Fruit fly (Drosophila melanogaster): Measurements from ENCODE around the gene Pmi.

The Pmi gene

DNA sequence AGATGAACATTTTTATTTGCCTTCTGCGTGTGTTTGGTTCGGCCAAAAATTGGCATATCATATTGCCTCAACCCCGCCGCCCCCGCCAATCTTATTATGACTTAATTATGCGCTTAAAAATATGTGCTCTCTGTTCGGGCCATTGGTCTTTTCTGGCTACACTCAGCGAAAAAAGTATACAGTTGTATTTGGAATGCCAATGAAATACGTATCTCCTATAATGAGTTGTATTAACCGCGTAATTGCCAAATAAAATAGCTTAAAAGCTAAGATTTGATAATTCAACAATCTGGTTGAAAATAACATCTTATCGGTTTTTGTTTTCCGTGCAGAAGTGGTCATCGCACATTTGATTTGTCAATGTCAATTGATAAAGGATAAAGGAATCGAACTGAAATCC, 40.2 kb downstream of the Pmi start (continued):
- TF ChIP-seq ash1 (GFP tag; optimal IDR thresholded peaks at IDR 0.05) (no peak), nerfin-2 (GFP tag; IDR thresholded peaks at IDR 0.05; ENCODE audit: partially characterized antibody) (no peak), Asciz (GFP tag; optimal IDR thresholded peaks at IDR 0.05) (no peak), disco-r (GFP tag; optimal IDR thresholded peaks at IDR 0.05) (no peak), CG17802 (tag; optimal IDR thresholded peaks at IDR 0.05) (no peak), Pdp1 (GFP tag; optimal IDR thresholded peaks at IDR 0.05) (peak in 1 of 2 experiments; percentile 14), CG2129 (GFP tag; IDR thresholded peaks at IDR 0.05; ENCODE audit: partially characterized antibody) (no peak), Blimp-1 (GFP tag; optimal IDR thresholded peaks at IDR 0.05) (no peak), CG16815 (GFP tag; optimal IDR thresholded peaks at IDR 0.05) (no peak), B-H1 (GFP tag; IDR thresholded peaks at IDR 0.05) (no peak), Mrtf (GFP tag; IDR thresholded peaks at IDR 0.05) (no peak), inv (GFP tag; IDR thresholded peaks at IDR 0.05; ENCODE audit: partially characterized antibody) (no peak), Trl (optimal IDR thresholded peaks at IDR 0.05) (no peak), Trl (GFP tag; optimal IDR thresholded peaks at IDR 0.05) (peak; percentile 33), CG32772 (GFP tag; IDR thresholded peaks at IDR 0.05) (no peak), Six4 (GFP tag; optimal IDR thresholded peaks at IDR 0.05) (no peak), bab2 (GFP tag; optimal IDR thresholded peaks at IDR 0.05) (no peak), toy (GFP tag; IDR thresholded peaks at IDR 0.05) (no peak), CG16813 (GFP tag; IDR thresholded peaks at IDR 0.05; ENCODE audit: partially characterized antibody) (no peak), Dad (GFP tag; optimal IDR thresholded peaks at IDR 0.05) (no peak), CG1603 (tag; optimal IDR thresholded peaks at IDR 0.05) (peak; percentile 38), CG15269 (tag; optimal IDR thresholded peaks at IDR 0.05) (no peak), grn (GFP tag; optimal IDR thresholded peaks at IDR 0.05) (no peak), CG9727 (GFP tag; optimal IDR thresholded peaks at IDR 0.05) (no peak), CG7839 (tag; optimal IDR thresholded peaks at IDR 0.05) (peak; percentile 11), CG32532 (GFP tag; IDR thresholded peaks at IDR 0.05) (no peak), zfh2 (GFP tag; optimal IDR thresholded peaks at IDR 0.05) (no peak), Spps (tag; optimal IDR thresholded peaks at IDR 0.05) (no peak), pros (GFP tag; optimal IDR thresholded peaks at IDR 0.05) (no peak), CG17359 (tag; optimal IDR thresholded peaks at IDR 0.05) (peak; percentile 17), CG1832 (GFP tag; optimal IDR thresholded peaks at IDR 0.05) (no peak), zfh1 (GFP tag; IDR thresholded peaks at IDR 0.05) (no peak), dm (GFP tag; optimal IDR thresholded peaks at IDR 0.05) (no peak), CG34224 (GFP tag; IDR thresholded peaks at IDR 0.05; ENCODE audit: partially characterized antibody) (no peak), bsh (GFP tag; optimal IDR thresholded peaks at IDR 0.05) (peak in 1 of 2 experiments; percentile 4), CG6683 (GFP tag; optimal IDR thresholded peaks at IDR 0.05) (no peak), luna (GFP tag; optimal IDR thresholded peaks at IDR 0.05) (no peak), CG15601 (tag; optimal IDR thresholded peaks at IDR 0.05) (no peak), sim (GFP tag; IDR thresholded peaks at IDR 0.05) (no peak), maf-S (GFP tag; optimal IDR thresholded peaks at IDR 0.05) (no peak), exex (tag; optimal IDR thresholded peaks at IDR 0.05) (no peak), Sox102F (GFP tag; optimal IDR thresholded peaks at IDR 0.05) (peak; percentile 15), fu2 (GFP tag; optimal IDR thresholded peaks at IDR 0.05) (no peak), CG11723 (GFP tag; optimal IDR thresholded peaks at IDR 0.05) (no peak), dmrt11E (tag; optimal IDR thresholded peaks at IDR 0.05) (peak; percentile 7), Xbp1 (GFP tag; optimal IDR thresholded peaks at IDR 0.05) (peak; percentile 28), Atf-2 (GFP tag; optimal IDR thresholded peaks at IDR 0.05) (no peak), Lim3 (GFP tag; IDR thresholded peaks at IDR 0.05) (no peak), HmgD (GFP tag; optimal IDR thresholded peaks at IDR 0.05) (no peak), pb (GFP tag; optimal IDR thresholded peaks at IDR 0.05) (no peak), Scr (GFP tag; IDR thresholded peaks at IDR 0.05; ENCODE audit: partially characterized antibody) (no peak)

Measured in whole organism, embryonic.